Fruit fly (Drosophila melanogaster) whole organism, adult: ENCODE results near the gene beat-IV.
A peak's percentile ranks its signal among the peaks of the same experiment; 100 is the strongest.

Source experiments
- CG11617 ChIP-seq: fragments of 200-800 bp; sonication (Bioruptor generic); optimal IDR thresholded peaks from 2 replicates; lab custom pipeline; 2017; ENCODE audit warnings: mild to moderate bottlenecking, missing biosample characterization, missing genetic modification reagents, missing genetic modification characterization
- CG12768 ChIP-seq: fragments of 200-800 bp; sonication (Bioruptor generic); optimal IDR thresholded peaks from 2 replicates; lab custom pipeline; 2017; ENCODE audit warnings: missing biosample characterization, missing genetic modification characterization, mild to moderate bottlenecking, moderate library complexity, missing genetic modification reagents
- CG33017 ChIP-seq: fragments of 200-800 bp; sonication (Bioruptor generic); optimal IDR thresholded peaks from 2 replicates; lab custom pipeline; 2018; ENCODE audit warnings: missing biosample characterization, mild to moderate bottlenecking, missing genetic modification characterization, moderate library complexity
- CG7101 ChIP-seq: fragments of 200-800 bp; sonication (Bioruptor generic); optimal IDR thresholded peaks from 2 replicates; lab custom pipeline; 2018; ENCODE audit warnings: missing biosample characterization, mild to moderate bottlenecking, missing genetic modification characterization, moderate library complexity
- Crg-1 ChIP-seq: fragments of 200-800 bp; sonication (Bioruptor generic); optimal IDR thresholded peaks from 2 replicates; lab custom pipeline; 2016; ENCODE audit warnings: missing biosample characterization, missing genetic modification characterization
- Hr96 ChIP-seq: fragments of 200-800 bp; sonication (Bioruptor generic); optimal IDR thresholded peaks from 2 replicates; lab custom pipeline; 2016; ENCODE audit warnings: missing biosample characterization, missing genetic modification characterization
- bab1 ChIP-seq: fragments of 200-800 bp; sonication (Bioruptor generic); optimal IDR thresholded peaks from 3 replicates; lab custom pipeline; 2019; ENCODE audit warnings: missing biosample characterization, mild to moderate bottlenecking, missing genetic modification characterization, moderate library complexity
- cic ChIP-seq: fragments of 200-800 bp; sonication (Bioruptor generic); optimal IDR thresholded peaks from 2 replicates; lab custom pipeline; 2017; ENCODE audit warnings: missing biosample characterization, mild to moderate bottlenecking, missing genetic modification characterization, moderate library complexity
- kay ChIP-seq: fragments of 200-800 bp; sonication (Bioruptor generic); peaks from one replicate; lab custom pipeline; 2016; ENCODE audit warnings: missing biosample characterization, missing genetic modification characterization, borderline replicate concordance
- tj ChIP-seq: fragments of 200-800 bp; sonication (Bioruptor generic); optimal IDR thresholded peaks from 3 replicates; lab custom pipeline; 2017; ENCODE audit warnings: missing biosample characterization, mild to moderate bottlenecking, missing genetic modification characterization, moderate library complexity

- TF ChIP-seq kay (GFP tag; lab: Kevin White, UChicago) (peak; percentile 35), CG33017 (tag; lab: Kevin White, UChicago) (peak; percentile 58), CG11617 (GFP tag; lab: Kevin White, UChicago) (peak; percentile 5), CG7101 (peak; percentile 1), bab1 (GFP tag; lab: Kevin White, UChicago) (no peak), Hr96 (no peak), Crg-1 (GFP tag; lab: Kevin White, UChicago) (no peak), CG12768 (GFP tag; lab: Kevin White, UChicago) (peak; percentile 46), cic (GFP tag; lab: Kevin White, UChicago) (peak; percentile 85), tj (no peak)
Measured at dm6 chr3R:23534609-23535008, 22.6 kb upstream of the beat-IV start, which contains the start of gene Ugt303B3.
